Fruit fly (Drosophila melanogaster): ENCODE data around the gene CG33710.

- no peak for TF ChIP-seq CTCF (optimal IDR thresholded peaks at IDR 0.05)
- no peak for TF ChIP-seq CG8478 (optimal IDR thresholded peaks at IDR 0.05)
These were observed 27.8 kb downstream of the CG33710 start, which contains the start of gene Grasp65 for dm6 chr3L:19924771-19925304.

Measured in S2 (cell line).